Fruit fly (Drosophila melanogaster) whole organism, embryonic: ENCODE data around the gene dmGlut.

Experiments
- Asciz ChIP-seq: fragments of 200-800 bp; sonication (Bioruptor generic); optimal IDR thresholded peaks from 2 replicates; lab custom pipeline; 2017; ENCODE audit warnings: missing biosample characterization, mild to moderate bottlenecking, missing genetic modification characterization, missing genetic modification reagents
- C15 ChIP-seq: fragments of 200-800 bp; sonication (Bioruptor generic); IDR thresholded peaks from 3 replicates; pipeline ENCODE4 v1.3.6; 2022; ENCODE audit warnings: missing biosample characterization, missing genetic modification characterization
- CG15073 ChIP-seq: fragments of 200-800 bp; sonication (Bioruptor generic); optimal IDR thresholded peaks from 2 replicates; lab custom pipeline; 2016; ENCODE audit warnings: missing biosample characterization, missing genetic modification characterization
- CG17802 ChIP-seq: fragments of 200-800 bp; sonication (Bioruptor generic); optimal IDR thresholded peaks from 2 replicates; lab custom pipeline; 2018; ENCODE audit warnings: missing biosample characterization, mild to moderate bottlenecking, missing genetic modification characterization, moderate library complexity
- CG18599 ChIP-seq: fragments of 200-800 bp; sonication (Bioruptor generic); optimal IDR thresholded peaks from 3 replicates; lab custom pipeline; 2017; ENCODE audit warnings: missing biosample characterization, missing genetic modification characterization, mild to moderate bottlenecking, moderate library complexity, missing genetic modification reagents
- CG2120 ChIP-seq: fragments of 200-800 bp; sonication (Bioruptor generic); optimal IDR thresholded peaks from 3 replicates; lab custom pipeline; 2016; ENCODE audit warnings: missing biosample characterization, missing genetic modification characterization
- CG2678 ChIP-seq: fragments of 200-800 bp; sonication (Bioruptor generic); optimal IDR thresholded peaks from 3 replicates; lab custom pipeline; 2019; ENCODE audit warnings: missing biosample characterization, mild to moderate bottlenecking, missing genetic modification characterization, moderate library complexity
- CG2712 ChIP-seq: fragments of 200-800 bp; optimal IDR thresholded peaks from 3 replicates; lab custom pipeline; 2019; ENCODE audit warnings: missing biosample characterization, mild to moderate bottlenecking, missing genetic modification characterization, moderate library complexity
- CG31388 ChIP-seq: fragments of 200-800 bp; sonication (Bioruptor generic); optimal IDR thresholded peaks from 2 replicates; lab custom pipeline; 2016; ENCODE audit warnings: missing biosample characterization, missing genetic modification characterization
- CG3163 ChIP-seq: fragments of 200-800 bp; sonication (Bioruptor generic); optimal IDR thresholded peaks from 3 replicates; lab custom pipeline; 2016; ENCODE audit warnings: missing biosample characterization, missing genetic modification characterization
- CG3407 ChIP-seq: fragments of 200-800 bp; sonication (Bioruptor generic); optimal IDR thresholded peaks from 2 replicates; lab custom pipeline; 2018; ENCODE audit warnings: missing biosample characterization, mild to moderate bottlenecking, missing genetic modification characterization
- CG7271 ChIP-seq: fragments of 200-800 bp; sonication (Bioruptor generic); optimal IDR thresholded peaks from 2 replicates; lab custom pipeline; 2018; ENCODE audit warnings: missing biosample characterization, mild to moderate bottlenecking, missing genetic modification characterization, moderate library complexity
- CG8089 ChIP-seq: fragments of 200-800 bp; sonication (Bioruptor generic); optimal IDR thresholded peaks from 3 replicates; lab custom pipeline; 2016; ENCODE audit warnings: missing biosample characterization, missing genetic modification characterization
- CG9932 ChIP-seq: fragments of 200-800 bp; sonication (Bioruptor generic); IDR thresholded peaks from 2 replicates; pipeline ENCODE4 v1.3.6; 2022; ENCODE audit warnings: missing biosample characterization, missing genetic modification characterization
- CTCF ChIP-seq: fragments of 200-800 bp; sonication (Bioruptor generic); optimal IDR thresholded peaks from 2 replicates; lab custom pipeline; 2017; ENCODE audit warnings: missing biosample characterization, mild to moderate bottlenecking, missing genetic modification characterization, moderate library complexity
- Dbx ChIP-seq: fragments of 200-800 bp; sonication (Bioruptor generic); IDR thresholded peaks from 3 replicates; pipeline ENCODE4 v1.3.6; 2022; ENCODE audit warnings: missing biosample characterization, missing genetic modification characterization
- H15 ChIP-seq: fragments of 200-800 bp; sonication (Bioruptor generic); IDR thresholded peaks from 3 replicates; pipeline ENCODE4 v1.3.6; 2022; ENCODE audit warnings: missing biosample characterization, missing genetic modification characterization
- H2.0 ChIP-seq: fragments of 200-800 bp; sonication (Bioruptor generic); IDR thresholded peaks from 2 replicates; pipeline ENCODE4 v1.3.6; 2022; ENCODE audit warnings: missing biosample characterization, missing genetic modification characterization
- HLHmδ ChIP-seq: fragments of 200-800 bp; sonication (Bioruptor generic); optimal IDR thresholded peaks from 2 replicates; lab custom pipeline; 2018; ENCODE audit warnings: missing biosample characterization, mild to moderate bottlenecking, missing genetic modification characterization, moderate library complexity
- HmgZ ChIP-seq: fragments of 200-800 bp; sonication (Bioruptor generic); optimal IDR thresholded peaks from 2 replicates; lab custom pipeline; 2018; ENCODE audit warnings: missing biosample characterization, mild to moderate bottlenecking, missing genetic modification characterization
- Hmx ChIP-seq: fragments of 200-800 bp; sonication (Bioruptor generic); optimal IDR thresholded peaks from 2 replicates; lab custom pipeline; 2016; ENCODE audit warnings: missing biosample characterization, missing genetic modification characterization
- Hr78 ChIP-seq, 2 experiments: fragments of 200-800 bp in 1 of 2; fragments of >200 bp in 1 of 2; sonication (Bioruptor generic) in 1 of 2; optimal IDR thresholded peaks; 2 replicates each; lab custom pipeline; 2017 to 2019; ENCODE audit warnings: missing biosample characterization in 2 of 2, missing genetic modification characterization in 2 of 2, mild to moderate bottlenecking in 1 of 2, moderate library complexity in 1 of 2
- MTF-1 ChIP-seq: fragments of 200-800 bp; sonication (Bioruptor generic); optimal IDR thresholded peaks from 2 replicates; lab custom pipeline; 2018; ENCODE audit warnings: missing biosample characterization, mild to moderate bottlenecking, missing genetic modification characterization, borderline replicate concordance
- Myb ChIP-seq: fragments of 200-800 bp; sonication (Bioruptor generic); optimal IDR thresholded peaks from 2 replicates; lab custom pipeline; 2016; ENCODE audit warnings: missing biosample characterization, missing genetic modification characterization
- Oli ChIP-seq: fragments of 200-800 bp; sonication (Bioruptor generic); optimal IDR thresholded peaks from 2 replicates; lab custom pipeline; 2018; ENCODE audit warnings: missing biosample characterization, mild to moderate bottlenecking, missing genetic modification characterization, moderate library complexity
- Trl ChIP-seq, 3 experiments: fragments of >200 bp in 2 of 3; fragments of 200-800 bp in 1 of 3; sonication (Bioruptor generic) in 1 of 3; optimal IDR thresholded peaks; 2 replicates in 1 of 3; 3 replicates in 2 of 3; lab custom pipeline; 2016 to 2017; ENCODE audit warnings: missing biosample characterization in 1 of 3, missing genetic modification characterization in 1 of 3
- amos ChIP-seq: fragments of 200-800 bp; sonication (Bioruptor generic); IDR thresholded peaks from 2 replicates; pipeline ENCODE4 v1.3.6; 2022; ENCODE audit warnings: missing biosample characterization, missing genetic modification characterization; ENCODE audit not compliant: partially characterized antibody
- ato ChIP-seq: fragments of 200-800 bp; sonication (Bioruptor generic); IDR thresholded peaks from 2 replicates; pipeline ENCODE4 v1.3.6; 2022; ENCODE audit warnings: missing biosample characterization, missing genetic modification characterization; ENCODE audit not compliant: partially characterized antibody
- caup ChIP-seq: fragments of 200-800 bp; sonication (Bioruptor generic); optimal IDR thresholded peaks from 3 replicates; lab custom pipeline; 2017; ENCODE audit warnings: missing biosample characterization, mild to moderate bottlenecking, missing genetic modification characterization, moderate library complexity; ENCODE audit not compliant: severe bottlenecking
- crol ChIP-seq: fragments of 200-800 bp; sonication (Bioruptor generic); IDR thresholded peaks from 2 replicates; pipeline ENCODE4 v1.3.6; 2022; ENCODE audit warnings: missing biosample characterization, missing genetic modification characterization
- dimm ChIP-seq: fragments of 200-800 bp; sonication (Bioruptor generic); IDR thresholded peaks from 2 replicates; pipeline ENCODE4 v1.3.6; 2022; ENCODE audit warnings: missing biosample characterization, missing genetic modification characterization
- ems ChIP-seq: fragments of 200-800 bp; sonication (Bioruptor generic); optimal IDR thresholded peaks from 3 replicates; lab custom pipeline; 2016; ENCODE audit warnings: missing biosample characterization, missing genetic modification characterization
- gem ChIP-seq: fragments of 200-800 bp; sonication (Bioruptor generic); optimal IDR thresholded peaks from 2 replicates; lab custom pipeline; 2019; ENCODE audit warnings: missing biosample characterization, mild to moderate bottlenecking, missing genetic modification characterization, moderate library complexity
- her ChIP-seq: fragments of 200-800 bp; sonication (Bioruptor generic); optimal IDR thresholded peaks from 2 replicates; lab custom pipeline; 2016; ENCODE audit warnings: missing biosample characterization, missing genetic modification characterization
- inv ChIP-seq: fragments of 200-800 bp; sonication (Bioruptor generic); IDR thresholded peaks from 2 replicates; pipeline ENCODE4 v1.3.6; 2022; ENCODE audit warnings: missing biosample characterization, missing genetic modification characterization; ENCODE audit not compliant: partially characterized antibody
- kay ChIP-seq: fragments of 200-800 bp; sonication (Bioruptor generic); optimal IDR thresholded peaks from 2 replicates; lab custom pipeline; 2016; ENCODE audit warnings: missing biosample characterization, missing genetic modification characterization
- lola ChIP-seq, 3 experiments: fragments of >200 bp in 2 of 3; fragments of 200-800 bp in 1 of 3; sonication (Bioruptor generic) in 1 of 3; optimal IDR thresholded peaks; 2 replicates each; lab custom pipeline; 2017 to 2019; ENCODE audit warnings: missing biosample characterization in 3 of 3, missing genetic modification characterization in 3 of 3, mild to moderate bottlenecking in 1 of 3, moderate library complexity in 1 of 3
- nau ChIP-seq: fragments of 200-800 bp; sonication (Bioruptor generic); optimal IDR thresholded peaks from 3 replicates; lab custom pipeline; 2017; ENCODE audit warnings: missing biosample characterization, mild to moderate bottlenecking, missing genetic modification characterization, missing genetic modification reagents
- rib ChIP-seq: fragments of 200-800 bp; sonication (Bioruptor generic); IDR thresholded peaks from 2 replicates; pipeline ENCODE4 v1.3.6; 2022; ENCODE audit warnings: missing biosample characterization, missing genetic modification characterization
- sim ChIP-seq: fragments of 200-800 bp; sonication (Bioruptor generic); IDR thresholded peaks from 2 replicates; pipeline ENCODE4 v1.3.6; 2022; ENCODE audit warnings: missing biosample characterization, missing genetic modification characterization
- stc ChIP-seq: fragments of 200-800 bp; sonication (Bioruptor generic); IDR thresholded peaks from 2 replicates; pipeline ENCODE4 v1.3.6; 2022; ENCODE audit warnings: missing biosample characterization, missing genetic modification characterization
- trem ChIP-seq: fragments of 200-800 bp; optimal IDR thresholded peaks from 3 replicates; lab custom pipeline; 2019; ENCODE audit warnings: missing biosample characterization, mild to moderate bottlenecking, missing genetic modification characterization, moderate library complexity
- ttk ChIP-seq: fragments of 200-800 bp; sonication (Bioruptor generic); IDR thresholded peaks from 2 replicates; pipeline ENCODE4 v2.1.2; 2022; ENCODE audit warnings: missing biosample characterization, missing genetic modification characterization
- unc-4 ChIP-seq: fragments of 200-800 bp; sonication (Bioruptor generic); IDR thresholded peaks from 2 replicates; pipeline ENCODE4 v1.3.6; 2022; ENCODE audit warnings: missing biosample characterization, missing genetic modification characterization; ENCODE audit not compliant: partially characterized antibody
- usp ChIP-seq: fragments of >200 bp; optimal IDR thresholded peaks from 2 replicates; lab custom pipeline; 2017; ENCODE audit warnings: missing biosample characterization, missing genetic modification characterization
- vvl ChIP-seq: fragments of 200-800 bp; sonication (Bioruptor generic); IDR thresholded peaks from 2 replicates; pipeline ENCODE4 v1.3.6; 2022; ENCODE audit warnings: missing biosample characterization, missing genetic modification characterization
- wdn ChIP-seq: fragments of 200-800 bp; sonication (Bioruptor generic); IDR thresholded peaks from 2 replicates; pipeline ENCODE4 v1.3.6; 2022; ENCODE audit warnings: missing biosample characterization, missing genetic modification characterization
- zf30C ChIP-seq: fragments of 200-800 bp; sonication (Bioruptor generic); optimal IDR thresholded peaks from 3 replicates; lab custom pipeline; 2018; ENCODE audit warnings: missing biosample characterization, mild to moderate bottlenecking, missing genetic modification characterization

The dmGlut gene

DNA sequence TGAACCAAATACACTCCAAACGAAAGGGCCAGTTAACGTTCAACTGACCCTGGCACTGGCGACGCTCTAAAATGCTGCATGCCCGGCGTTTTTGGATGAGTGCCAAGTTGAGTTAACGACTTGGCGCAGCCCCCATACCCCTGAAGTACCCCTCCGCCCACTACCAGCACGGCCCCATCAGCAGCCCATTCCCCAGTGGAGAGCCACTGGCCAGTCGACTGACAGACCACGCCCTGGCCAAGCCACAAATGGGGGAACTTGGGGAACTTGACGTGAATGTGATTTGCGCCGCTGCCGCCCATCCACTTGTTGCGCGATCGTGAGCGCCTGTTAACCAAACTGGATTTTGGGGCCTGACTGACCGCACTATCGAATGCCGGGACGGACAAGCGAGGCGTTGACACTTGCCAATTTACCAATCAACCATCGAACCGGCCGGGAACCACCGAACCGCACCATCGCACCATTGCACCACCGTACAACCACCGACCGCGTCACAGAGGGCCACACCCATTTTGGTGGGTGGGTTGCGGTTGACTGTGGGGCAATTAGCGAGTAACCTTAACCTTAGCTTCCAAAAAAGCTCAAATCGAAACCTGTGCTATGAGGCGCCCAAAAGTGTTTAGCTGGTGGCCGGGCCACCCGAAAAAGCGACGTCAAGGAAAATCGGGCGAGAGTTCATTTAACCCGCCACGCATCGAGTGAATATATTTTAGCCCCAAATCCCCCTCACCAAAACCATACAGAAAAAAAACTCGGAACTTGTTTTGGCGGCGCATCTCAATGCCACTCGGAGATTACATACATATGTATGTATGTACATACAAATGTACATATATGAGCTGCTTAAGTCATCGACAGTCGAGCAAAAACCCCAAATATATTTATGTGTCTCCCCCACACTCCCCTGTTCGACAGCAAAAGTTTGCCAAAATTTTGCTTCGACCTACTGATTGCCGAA is 21.5 kb upstream of the dmGlut start (continued):
- TF ChIP-seq sim (GFP tag; lab: Robert Waterston, UW) (no peak), stc (GFP tag; lab: Robert Waterston, UW) (no peak), rib (no peak), Asciz (GFP tag; lab: Kevin White, UChicago) (no peak), ems (GFP tag; lab: Kevin White, UChicago) (no peak), CTCF (GFP tag; lab: Kevin White, UChicago) (no peak), Dbx (no peak), amos (no peak), trem (tag; lab: Kevin White, UChicago) (no peak), C15 (GFP tag; lab: Robert Waterston, UW) (no peak), ttk (GFP tag; lab: Robert Waterston, UW) (no peak), dimm (GFP tag; lab: Robert Waterston, UW) (no peak), CG17802 (no peak), CG3163 (GFP tag; lab: Kevin White, UChicago) (no peak), ato (GFP tag; lab: Robert Waterston, UW) (no peak), gem (no peak), CG7271 (tag; lab: Kevin White, UChicago) (no peak), nau (no peak), wdn (no peak), crol (GFP tag; lab: Robert Waterston, UW) (no peak), Myb (GFP tag; lab: Kevin White, UChicago) (no peak), CG9932 (GFP tag; lab: Robert Waterston, UW) (no peak), HLHmδ (GFP tag; lab: Kevin White, UChicago) (peak; percentile 42), CG15073 (GFP tag; lab: Kevin White, UChicago) (no peak), caup (GFP tag; lab: Kevin White, UChicago) (peak; percentile 16), H15 (GFP tag; lab: Robert Waterston, UW) (no peak), CG2120 (no peak), H2.0 (GFP tag; lab: Robert Waterston, UW) (no peak), CG2712 (tag; lab: Kevin White, UChicago) (no peak), CG18599 (GFP tag; lab: Kevin White, UChicago) (peak; percentile 40), Hmx (GFP tag; lab: Kevin White, UChicago) (no peak), zf30C (GFP tag; lab: Kevin White, UChicago) (no peak), CG2678 (tag; lab: Kevin White, UChicago) (no peak), unc-4 (GFP tag; lab: Robert Waterston, UW) (no peak), Trl (optimal IDR thresholded peaks at IDR 0.05; lab: Kevin White, UChicago) (no peak), Trl (GFP tag; optimal IDR thresholded peaks at IDR 0.05; lab: Kevin White, UChicago) (no peak), kay (GFP tag; lab: Kevin White, UChicago) (no peak), her (GFP tag; lab: Kevin White, UChicago) (no peak), Hr78 (GFP tag; optimal IDR thresholded peaks at IDR 0.05; lab: Kevin White, UChicago) (peak in 1 of 2 experiments; percentile 99), CG8089 (GFP tag; lab: Kevin White, UChicago) (no peak), MTF-1 (GFP tag; lab: Kevin White, UChicago) (no peak), vvl (GFP tag; lab: Robert Waterston, UW) (no peak), HmgZ (peak; percentile 51), usp (no peak), lola (GFP tag; optimal IDR thresholded peaks at IDR 0.05; lab: Kevin White, UChicago) (no peak), Oli (no peak), inv (GFP tag; lab: Robert Waterston, UW) (no peak), CG31388 (no peak), CG3407 (no peak)
